Fruit fly (Drosophila melanogaster): ENCODE data around the gene Sld5.

DNA sequence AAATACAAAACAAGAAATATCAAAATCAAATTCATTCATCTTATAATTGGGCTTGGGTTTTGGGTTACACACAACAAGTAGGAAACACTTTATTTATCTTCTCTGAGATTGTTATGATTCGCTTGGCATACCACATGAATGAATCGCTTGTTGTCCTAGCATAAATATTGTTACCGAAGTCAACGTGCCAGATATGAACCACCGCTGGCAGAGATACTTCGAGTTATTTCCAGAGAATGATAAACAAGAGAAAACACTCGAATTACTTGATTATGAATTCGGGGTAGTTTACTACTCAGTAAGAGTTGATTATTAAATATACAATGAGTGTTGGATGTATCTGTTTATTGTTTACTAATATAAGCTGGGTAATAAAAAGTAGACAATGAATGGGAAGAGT, 44.8 kb downstream of the Sld5 start:
- TF ChIP-seq Hnf4 (GFP tag; optimal IDR thresholded peaks at IDR 0.05): no peak
- no peak for TF ChIP-seq Vsx2 (GFP tag; optimal IDR thresholded peaks at IDR 0.05; ENCODE audit: partially characterized antibody)
- TF ChIP-seq HLH106 (tag; optimal IDR thresholded peaks at IDR 0.05): no peak
- TF ChIP-seq jim (GFP tag; optimal IDR thresholded peaks at IDR 0.05): no peak
- no peak for TF ChIP-seq psq (GFP tag; optimal IDR thresholded peaks at IDR 0.05)
- TF ChIP-seq h (GFP tag; optimal IDR thresholded peaks at IDR 0.05): no peak
- no peak for TF ChIP-seq N (GFP tag; optimal IDR thresholded peaks at IDR 0.05)
- no peak for TF ChIP-seq fru (GFP tag; optimal IDR thresholded peaks at IDR 0.05)
- TF ChIP-seq OdsH (GFP tag; optimal IDR thresholded peaks at IDR 0.05): no peak
- no peak for TF ChIP-seq dl (GFP tag; optimal IDR thresholded peaks at IDR 0.05; ENCODE audit: insufficient read depth in 1 of 2, partially characterized antibody in 2 of 2)
- TF ChIP-seq Jra (GFP tag; optimal IDR thresholded peaks at IDR 0.05): no peak
- TF ChIP-seq lola (GFP tag; optimal IDR thresholded peaks at IDR 0.05): no peak
- TF ChIP-seq ey (GFP tag; optimal IDR thresholded peaks at IDR 0.05): no peak

Measured in whole organism, wandering third instar larva.